Worm (Caenorhabditis elegans): Measurements from ENCODE around the gene T23F11.4.

DNA sequence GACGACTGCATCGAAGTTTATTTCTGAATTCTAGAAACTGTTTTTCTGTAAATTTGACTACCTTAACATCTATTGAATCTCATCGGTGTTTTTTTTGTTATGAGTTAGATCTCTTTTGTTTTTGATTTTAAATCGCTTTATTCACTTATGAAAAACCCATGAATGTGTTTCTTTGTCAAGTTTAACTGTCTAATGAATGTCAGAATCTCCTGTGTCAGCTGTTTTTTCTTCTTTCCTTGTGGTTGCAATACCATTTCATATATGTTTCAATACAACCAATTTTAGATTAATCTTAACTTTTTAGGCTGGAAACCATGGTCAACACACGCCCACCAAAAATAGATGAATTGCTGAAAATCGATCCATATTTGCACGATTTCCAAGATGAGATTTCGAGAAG lies 29.9 kb upstream of the T23F11.4 start, which contains the start of gene T04A8.7:
- TF ChIP-seq snpc-4 (tag; optimal IDR thresholded peaks at IDR 0.05), result no peak
- no peak for TF ChIP-seq ces-1 (GFP tag; optimal IDR thresholded peaks at IDR 0.05)
- TF ChIP-seq jun-1 (tag; optimal IDR thresholded peaks at IDR 0.05), result no peak
